Worm (Caenorhabditis elegans) whole organism, L4 larva: ENCODE measurements around the gene mrp-7.
"Not testable (repeated sequence)": the region's sequence is repeated elsewhere in the genome, so short reads cannot be mapped to it uniquely, and the experiment has no call there.

ENCODE experiments used
- Y105C5A.15 ChIP-seq: fragments of 200-800 bp; sonication (Bioruptor generic); IDR thresholded peaks from 2 replicates; pipeline ENCODE4 v1.3.6; 2022; ENCODE audit warnings: missing genetic modification characterization, missing compliant biosample characterization
- Y48G9A.11 ChIP-seq: fragments of 200-800 bp; sonication (Bioruptor generic); IDR thresholded peaks from 2 replicates; pipeline ENCODE4 v1.3.6; 2022; ENCODE audit warnings: missing genetic modification reagents, missing genetic modification characterization, missing compliant biosample characterization
- ZK546.5 ChIP-seq, 2 experiments: sonication (generic microtip); optimal IDR thresholded peaks; 2 replicates each; lab custom pipeline; 2017; ENCODE audit warnings: missing biosample characterization in 2 of 2, missing genetic modification characterization in 2 of 2
- aha-1 ChIP-seq: fragments of 150-350 bp; peaks from one replicate; lab custom pipeline; 2014; ENCODE audit warnings: missing biosample characterization, missing genetic modification characterization
- aly-2 ChIP-seq: sonication (generic microtip); optimal IDR thresholded peaks from 2 replicates; lab custom pipeline; 2018; ENCODE audit warnings: missing biosample characterization, missing genetic modification characterization
- arid-1 ChIP-seq: fragments of 200-800 bp; sonication (Bioruptor generic); conservative IDR thresholded peaks from 2 replicates; pipeline ENCODE4 v1.3.6; 2022; ENCODE audit warnings: missing genetic modification reagents, missing genetic modification characterization, missing compliant biosample characterization
- ceh-32 ChIP-seq: sonication (generic microtip); optimal IDR thresholded peaks from 2 replicates; lab custom pipeline; 2016; ENCODE audit warnings: mild to moderate bottlenecking, missing genetic modification characterization, missing compliant biosample characterization; ENCODE audit not compliant: poor library complexity
- ceh-44 ChIP-seq: fragments of 200-800 bp; sonication (Bioruptor generic); IDR thresholded peaks from 2 replicates; pipeline ENCODE4 v1.3.6; 2022; ENCODE audit warnings: missing genetic modification reagents, missing genetic modification characterization, missing compliant biosample characterization
- ceh-62 ChIP-seq: sonication (generic microtip); optimal IDR thresholded peaks from 2 replicates; lab custom pipeline; 2017; ENCODE audit warnings: missing biosample characterization, missing genetic modification characterization
- ceh-82 ChIP-seq: sonication (generic microtip); optimal IDR thresholded peaks from 2 replicates; lab custom pipeline; 2017; ENCODE audit warnings: missing biosample characterization, missing genetic modification characterization
- daf-8 ChIP-seq: fragments of 200-800 bp; sonication (Bioruptor generic); IDR thresholded peaks from 2 replicates; pipeline ENCODE4 v1.3.6; 2022; ENCODE audit warnings: missing genetic modification characterization, missing compliant biosample characterization
- dmd-6 ChIP-seq: fragments of 200-800 bp; sonication (Bioruptor generic); IDR thresholded peaks from 2 replicates; pipeline ENCODE4 v1.3.6; 2022; ENCODE audit warnings: missing genetic modification reagents, missing genetic modification characterization, missing compliant biosample characterization
- egl-27 ChIP-seq: sonication (generic microtip); optimal IDR thresholded peaks from 3 replicates; lab custom pipeline; 2017; ENCODE audit warnings: missing biosample characterization, missing genetic modification reagents, missing genetic modification characterization
- fkh-10 ChIP-seq: fragments of 150-350 bp; optimal IDR thresholded peaks from 2 replicates; lab custom pipeline; 2014; ENCODE audit warnings: missing biosample characterization, missing genetic modification reagents, missing genetic modification characterization
- fos-1 ChIP-seq: fragments of 150-350 bp; optimal IDR thresholded peaks from 2 replicates; lab custom pipeline; 2014; ENCODE audit warnings: missing biosample characterization, missing genetic modification characterization
- gei-8 ChIP-seq: fragments of 200-800 bp; sonication (Bioruptor generic); optimal IDR thresholded peaks from 2 replicates; lab custom pipeline; 2018; ENCODE audit warnings: mild to moderate bottlenecking, missing genetic modification characterization, missing compliant biosample characterization
- hif-1 ChIP-seq, 2 experiments: sonication (generic microtip); optimal IDR thresholded peaks; 2 replicates each; lab custom pipeline; 2016 to 2017; ENCODE audit warnings: missing compliant biosample characterization in 2 of 2, missing genetic modification characterization in 2 of 2, missing genetic modification reagents in 2 of 2, missing genotype in 2 of 2, mild to moderate bottlenecking in 1 of 2
- jun-1 ChIP-seq: fragments of 150-350 bp; optimal IDR thresholded peaks from 2 replicates; lab custom pipeline; 2014; ENCODE audit warnings: missing biosample characterization, missing genetic modification reagents, missing genetic modification characterization
- lin-15B ChIP-seq: fragments of 150-350 bp; sonication (generic microtip); optimal IDR thresholded peaks from 3 replicates; lab custom pipeline; 2014; ENCODE audit warnings: missing biosample characterization, missing genetic modification characterization
- lin-38 ChIP-seq: fragments of 200-800 bp; sonication (Bioruptor generic); IDR thresholded peaks from 2 replicates; pipeline ENCODE4 v1.3.6; 2022; ENCODE audit warnings: missing genetic modification reagents, missing genetic modification characterization, missing compliant biosample characterization
- madf-5 ChIP-seq, 2 experiments: fragments of 200-800 bp; sonication (Bioruptor generic); IDR thresholded peaks; 2 replicates each; pipeline ENCODE4 v1.3.6; 2022; ENCODE audit warnings: missing compliant biosample characterization in 2 of 2, missing genetic modification characterization in 2 of 2
- mdl-1 ChIP-seq, 2 experiments: fragments of 150-350 bp in 1 of 2; sonication (generic microtip) in 1 of 2; optimal IDR thresholded peaks; 2 replicates each; lab custom pipeline; 2014 to 2017; ENCODE audit warnings: missing biosample characterization in 2 of 2, missing genetic modification characterization in 2 of 2
- mdt-29 ChIP-seq: fragments of 200-800 bp; sonication (Bioruptor generic); IDR thresholded peaks from 2 replicates; pipeline ENCODE4 v1.3.6; 2022; ENCODE audit warnings: missing genetic modification reagents, missing genetic modification characterization, missing compliant biosample characterization
- mxl-2 ChIP-seq: fragments of 200-800 bp; sonication (Bioruptor generic); conservative IDR thresholded peaks from 2 replicates; pipeline ENCODE4 v1.3.6; 2022; ENCODE audit warnings: missing genetic modification reagents, missing genetic modification characterization, missing compliant biosample characterization
- nhr-11 ChIP-seq: fragments of 150-350 bp; optimal IDR thresholded peaks from 2 replicates; lab custom pipeline; 2014; ENCODE audit warnings: missing biosample characterization, missing genetic modification characterization
- nhr-28 ChIP-seq: fragments of 150-350 bp; optimal IDR thresholded peaks from 2 replicates; lab custom pipeline; 2014; ENCODE audit warnings: missing biosample characterization, missing genetic modification characterization
- nhr-41 ChIP-seq: fragments of 200-800 bp; sonication (Bioruptor generic); IDR thresholded peaks from 2 replicates; pipeline ENCODE4 v1.3.6; 2022; ENCODE audit warnings: missing genetic modification reagents, missing genetic modification characterization, missing compliant biosample characterization
- nhr-42 ChIP-seq: fragments of 200-800 bp; sonication (Bioruptor generic); IDR thresholded peaks from 2 replicates; pipeline ENCODE4 v1.3.6; 2022; ENCODE audit warnings: missing genetic modification characterization, missing compliant biosample characterization
- nhr-48 ChIP-seq: sonication (generic microtip); optimal IDR thresholded peaks from 2 replicates; lab custom pipeline; 2016; ENCODE audit warnings: mild to moderate bottlenecking, missing genetic modification characterization, missing compliant biosample characterization
- nhr-76 ChIP-seq: fragments of 150-350 bp; optimal IDR thresholded peaks from 2 replicates; lab custom pipeline; 2014; ENCODE audit warnings: missing biosample characterization, missing genetic modification characterization
- pqm-1 ChIP-seq: sonication (generic microtip); optimal IDR thresholded peaks from 2 replicates; lab custom pipeline; 2017; ENCODE audit warnings: missing biosample characterization, missing genetic modification characterization
- sdz-12 ChIP-seq: fragments of 200-800 bp; sonication (Bioruptor generic); optimal IDR thresholded peaks from 2 replicates; lab custom pipeline; 2018; ENCODE audit warnings: mild to moderate bottlenecking, missing genetic modification characterization, missing compliant biosample characterization
- skn-1 ChIP-seq: fragments of 150-350 bp; optimal IDR thresholded peaks from 2 replicates; lab custom pipeline; 2014; ENCODE audit warnings: missing biosample characterization, missing genetic modification characterization
- snpc-1.2 ChIP-seq: fragments of 200-800 bp; sonication (Bioruptor generic); IDR thresholded peaks from 2 replicates; pipeline ENCODE4 v1.3.6; 2022; ENCODE audit warnings: missing genetic modification reagents, missing genetic modification characterization, missing compliant biosample characterization
- spr-1 ChIP-seq: sonication (generic microtip); optimal IDR thresholded peaks from 2 replicates; lab custom pipeline; 2016; ENCODE audit warnings: mild to moderate bottlenecking, missing genetic modification characterization, missing compliant biosample characterization
- unc-39 ChIP-seq: sonication (generic microtip); optimal IDR thresholded peaks from 2 replicates; lab custom pipeline; 2017; ENCODE audit warnings: missing biosample characterization, missing genetic modification characterization
- unc-62 ChIP-seq, 3 experiments: fragments of 150-350 bp in 1 of 3; sonication (generic microtip); optimal IDR thresholded peaks in 2 of 3; peaks in 1 of 3; 1 replicate in 1 of 3; 2 replicates in 2 of 3; lab custom pipeline; 2014 to 2017; ENCODE audit warnings: missing biosample characterization in 3 of 3, missing genetic modification characterization in 3 of 3, missing genetic modification reagents in 3 of 3, missing genotype in 1 of 3
- zfp-2 ChIP-seq: sonication (generic microtip); optimal IDR thresholded peaks from 2 replicates; lab custom pipeline; 2016; ENCODE audit warnings: mild to moderate bottlenecking, missing genetic modification characterization, missing compliant biosample characterization

The mrp-7 gene

DNA sequence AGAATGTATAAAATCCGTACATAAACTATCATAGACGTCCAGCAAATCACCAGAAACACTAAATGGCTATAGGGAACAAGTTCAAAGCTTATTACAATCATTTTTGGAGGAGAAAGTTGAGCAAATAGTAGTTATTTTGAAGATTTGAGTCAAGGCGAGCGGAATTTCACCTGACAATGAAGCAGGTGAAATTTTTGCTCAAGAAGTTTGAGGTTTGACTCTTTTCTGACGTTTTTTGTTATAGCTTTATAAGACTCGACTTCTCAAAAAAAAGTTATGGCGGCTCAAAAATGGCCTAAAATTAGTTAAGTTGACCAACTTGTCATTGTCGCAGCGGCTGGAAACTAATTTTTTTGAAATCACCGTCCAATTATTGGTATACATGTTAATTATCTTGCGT, 34.2 kb downstream of the mrp-7 start, which contains the start of gene srv-3 (continued):
- no peak for TF ChIP-seq nhr-48 (tag; lab: Kevin White, UChicago)
- TF ChIP-seq, all 104 proteins: peak for 0

DNA sequence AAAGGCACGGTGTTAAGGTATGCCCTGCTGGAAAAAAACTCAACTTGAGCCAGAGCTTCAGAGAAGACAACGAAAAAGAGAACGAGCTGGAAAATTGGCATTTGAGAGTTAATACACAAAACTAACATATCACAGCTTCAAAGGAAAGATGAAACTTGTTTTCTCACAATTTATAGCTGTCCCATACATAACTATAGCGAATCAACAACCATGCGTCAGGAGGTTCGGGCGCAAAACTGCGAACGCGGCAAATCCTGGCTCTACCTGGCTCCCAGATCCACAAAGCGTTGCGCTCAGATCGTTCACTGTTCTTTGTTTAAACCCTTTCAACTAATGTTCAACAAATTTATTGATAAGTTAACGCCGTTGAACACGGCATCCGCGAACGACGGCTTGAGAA, 35.9 kb downstream of the mrp-7 start, which contains the start of gene Y43F8C.15:
Y43F8C.15 (minus strand) TSS at position 101 of the 400 bp plus-strand sequence.
- not testable (repeated sequence) for TF ChIP-seq jun-1; daf-8 (GFP tag; lab: Robert Waterston, UW); arid-1 (GFP tag; lab: Robert Waterston, UW)

DNA sequence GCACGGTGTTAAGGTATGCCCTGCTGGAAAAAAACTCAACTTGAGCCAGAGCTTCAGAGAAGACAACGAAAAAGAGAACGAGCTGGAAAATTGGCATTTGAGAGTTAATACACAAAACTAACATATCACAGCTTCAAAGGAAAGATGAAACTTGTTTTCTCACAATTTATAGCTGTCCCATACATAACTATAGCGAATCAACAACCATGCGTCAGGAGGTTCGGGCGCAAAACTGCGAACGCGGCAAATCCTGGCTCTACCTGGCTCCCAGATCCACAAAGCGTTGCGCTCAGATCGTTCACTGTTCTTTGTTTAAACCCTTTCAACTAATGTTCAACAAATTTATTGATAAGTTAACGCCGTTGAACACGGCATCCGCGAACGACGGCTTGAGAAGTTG, 37.0 kb downstream of the mrp-7 start, which contains the start of gene Y43F8C.23:
Y43F8C.23 (minus strand) TSS at position 101 of the 400 bp plus-strand sequence.
- not testable (repeated sequence) for TF ChIP-seq nhr-11, pqm-1, skn-1 (tag; lab: Kevin White, UChicago)

DNA sequence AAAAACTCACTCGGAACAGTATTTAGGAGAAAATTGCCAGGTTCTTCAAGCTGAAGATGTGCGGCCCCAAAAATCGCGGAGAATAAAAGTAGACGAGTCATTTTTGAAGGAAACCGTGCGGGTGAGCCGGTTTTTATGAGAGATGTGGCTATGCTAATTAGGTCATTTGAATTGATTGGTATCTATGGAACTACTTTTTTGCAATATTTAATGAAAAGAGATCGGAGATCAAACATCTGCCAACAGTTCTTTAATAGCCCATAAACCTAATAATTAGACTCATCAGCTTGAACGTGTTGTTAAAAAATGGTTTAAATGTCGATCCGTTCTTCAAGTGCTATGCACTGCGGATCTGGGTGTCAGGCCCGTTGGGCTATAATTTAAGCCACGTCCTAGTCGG, 40.8 kb downstream of the mrp-7 start, which contains the start of gene Y43F8C.16:
Y43F8C.16 (minus strand) TSS at position 101 of the 400 bp plus-strand sequence.
- TF ChIP-seq aha-1 (peak; percentile 9), ceh-62 (tag; lab: Kevin White, UChicago) (no peak), spr-1 (tag; lab: Kevin White, UChicago) (no peak)

DNA sequence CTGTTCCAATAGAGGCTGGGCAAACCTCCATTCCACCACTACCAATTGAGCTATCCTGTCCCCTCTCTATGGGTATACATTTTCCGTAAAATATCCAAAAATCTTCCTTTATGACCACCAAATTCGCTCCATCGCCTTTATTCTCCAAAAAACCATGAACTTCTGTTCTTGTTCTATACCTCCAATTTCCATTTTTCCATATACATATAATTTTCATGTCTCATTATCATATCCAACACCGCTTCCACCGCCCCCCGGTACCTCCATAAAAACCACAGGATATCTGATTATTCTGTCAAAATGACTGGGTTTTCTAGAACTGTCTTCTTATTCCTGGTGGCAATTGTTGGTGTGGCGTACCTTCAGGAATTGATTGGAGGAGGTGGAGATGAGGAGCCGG, 41.2 kb downstream of the mrp-7 start, which contains the start of gene Y43F8C.17:
Y43F8C.17 (plus strand) TSS at position 301 of the 400 bp plus-strand sequence.
- TF ChIP-seq unc-62 (GFP tag; optimal IDR thresholded peaks at IDR 0.05 in 1 of 2; lab: Kevin White, UChicago): peak in 1 of 2 experiments; percentile 12
- no peak for TF ChIP-seq unc-62 (tag; optimal IDR thresholded peaks at IDR 0.05; lab: Kevin White, UChicago)
- no peak for TF ChIP-seq nhr-42 (GFP tag; lab: Robert Waterston, UW)

DNA sequence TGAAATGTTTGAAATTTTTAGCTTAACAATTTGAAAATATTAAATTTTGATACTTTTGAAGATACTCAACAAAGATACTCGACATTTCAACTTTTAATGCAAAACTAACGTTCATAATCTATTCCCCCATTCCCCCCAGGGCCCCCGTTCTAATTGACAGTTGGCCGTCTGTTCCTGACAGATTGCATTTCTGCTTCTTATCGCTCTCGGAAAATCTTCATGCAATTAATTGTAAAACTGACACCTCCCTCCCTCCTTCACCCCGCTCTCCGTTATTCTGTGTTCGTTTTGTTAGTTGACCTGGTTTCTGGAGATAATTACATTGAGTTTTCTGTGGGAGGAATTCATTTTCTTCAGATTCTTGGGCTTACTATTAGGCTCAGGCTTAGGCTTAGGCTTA, 43.3 kb downstream of the mrp-7 start:
- no peak for TF ChIP-seq zfp-2 (tag; lab: Kevin White, UChicago)
- peak; percentile 18; the same call in 1 of the 2 replicates for TF ChIP-seq dmd-6 (GFP tag; lab: Robert Waterston, UW)
- TF ChIP-seq nhr-41 (GFP tag; lab: Robert Waterston, UW): no peak

DNA sequence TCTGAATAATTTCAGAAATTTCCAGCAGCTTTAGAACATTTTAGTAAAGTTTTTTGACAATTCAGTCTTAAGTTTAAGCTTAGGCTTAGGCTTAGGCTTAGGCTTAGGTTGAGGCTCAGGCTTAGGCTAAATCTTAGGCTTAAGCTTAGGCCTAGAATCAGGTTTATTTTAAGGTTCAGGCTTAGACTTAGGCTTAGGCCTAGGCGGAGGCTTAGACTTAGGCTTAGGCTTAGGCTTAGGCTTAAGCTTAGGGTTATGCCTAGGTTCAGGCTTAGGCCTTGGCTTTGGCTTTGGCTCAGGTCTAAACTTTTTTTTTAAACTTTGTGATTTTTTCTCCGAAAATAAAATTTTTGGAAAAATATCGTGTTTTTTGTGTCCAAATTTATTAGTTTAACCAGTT, 44.0 kb downstream of the mrp-7 start:
- no peak for TF ChIP-seq Y105C5A.15 (GFP tag; lab: Robert Waterston, UW)
- TF ChIP-seq gei-8 (GFP tag; lab: Kevin White, UChicago): no peak
- TF ChIP-seq nhr-28 (tag; lab: Kevin White, UChicago): no peak
- TF ChIP-seq lin-15B: no peak
- no peak for TF ChIP-seq fkh-10 (GFP tag; lab: Kevin White, UChicago)
- TF ChIP-seq sdz-12 (GFP tag; lab: Kevin White, UChicago): no peak

DNA sequence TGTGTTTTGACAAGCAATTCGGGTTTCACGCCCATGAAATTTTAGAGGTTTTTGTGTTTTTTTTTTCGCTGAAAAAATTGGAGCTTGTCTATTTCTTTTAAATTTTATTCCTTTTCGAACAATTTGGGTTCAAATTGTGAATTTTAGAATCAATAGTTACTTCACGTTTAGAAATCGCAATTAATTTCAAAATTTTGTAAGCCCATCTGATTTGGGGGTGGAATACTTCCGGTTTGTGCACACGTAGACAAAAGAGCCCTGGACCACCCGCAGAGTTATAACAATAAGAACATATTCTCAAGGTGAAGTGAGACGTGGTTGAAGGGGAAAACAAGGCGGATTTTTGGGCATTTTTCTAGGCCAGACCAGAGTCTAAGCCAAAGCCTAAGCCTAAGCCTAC, 44.6 kb downstream of the mrp-7 start, which contains the start of gene Y116F11A.6:
Y116F11A.6 (plus strand) TSS at position 301 of the 400 bp plus-strand sequence.
- TF ChIP-seq snpc-1.2 (GFP tag; lab: Robert Waterston, UW): no peak
- TF ChIP-seq fos-1: no peak
- TF ChIP-seq mdt-29 (GFP tag; lab: Robert Waterston, UW): no peak
- TF ChIP-seq lin-38 (GFP tag; lab: Robert Waterston, UW): no peak
- TF ChIP-seq mdl-1 (tag; optimal IDR thresholded peaks at IDR 0.05; lab: Kevin White, UChicago): no peak
- no peak for TF ChIP-seq unc-62 (GFP tag; optimal IDR thresholded peaks at IDR 0.05 in 1 of 2; lab: Kevin White, UChicago)
- no peak for TF ChIP-seq unc-62 (tag; optimal IDR thresholded peaks at IDR 0.05; lab: Kevin White, UChicago)
- TF ChIP-seq pqm-1 (tag; lab: Kevin White, UChicago): no peak
- no peak for TF ChIP-seq Y48G9A.11
- no peak for TF ChIP-seq hif-1 (tag; optimal IDR thresholded peaks at IDR 0.05; lab: Kevin White, UChicago)
- no peak for TF ChIP-seq nhr-76 (tag; lab: Kevin White, UChicago)
- no peak for TF ChIP-seq ceh-82 (tag; lab: Kevin White, UChicago)
- no peak for TF ChIP-seq mxl-2
- TF ChIP-seq aly-2: no peak
- TF ChIP-seq sdz-12 (GFP tag; lab: Kevin White, UChicago): no peak
- TF ChIP-seq ZK546.5 (tag; optimal IDR thresholded peaks at IDR 0.05; lab: Kevin White, UChicago): no peak
- no peak for TF ChIP-seq ceh-32
- no peak for TF ChIP-seq egl-27 (tag; lab: Kevin White, UChicago)
- TF ChIP-seq ceh-44 (GFP tag; lab: Robert Waterston, UW): no peak
- TF ChIP-seq madf-5 (GFP tag; IDR thresholded peaks at IDR 0.05; lab: Robert Waterston, UW): no peak
- TF ChIP-seq unc-39 (tag; lab: Kevin White, UChicago): no peak
